Worm (Caenorhabditis elegans) whole organism, dauer: ENCODE data around the gene M05D6.5.

Source experiments
- unc-62 ChIP-seq: sonication (generic microtip); optimal IDR thresholded peaks from 2 replicates; lab custom pipeline; 2017; ENCODE audit warnings: missing biosample characterization, missing genetic modification reagents, missing genetic modification characterization

Gene M05D6.5

DNA sequence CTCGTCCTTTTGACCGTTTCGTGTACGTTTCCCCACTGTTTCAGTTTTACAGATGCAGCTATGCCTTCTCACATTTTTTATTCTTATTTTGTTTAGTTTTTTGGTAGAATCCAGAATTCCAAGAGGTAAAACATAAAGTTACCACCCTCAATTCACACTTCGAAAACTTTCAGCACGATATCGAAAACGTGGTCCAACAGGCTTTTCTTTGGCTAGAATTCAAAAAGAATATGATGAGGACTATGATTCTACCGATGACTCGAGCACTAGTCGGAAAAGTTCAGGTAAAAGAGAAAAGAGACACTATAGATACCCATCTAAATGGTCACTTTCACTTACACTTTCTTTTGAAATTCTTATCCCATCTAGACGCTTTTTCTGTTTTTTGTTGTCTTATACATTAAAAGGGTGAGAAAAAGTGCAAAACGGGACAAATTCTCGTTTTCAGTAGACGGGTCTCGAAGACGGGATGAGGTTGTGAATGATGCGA is 12.3 kb upstream of the M05D6.5 start, which contains the start of gene M05D6.9:
Gene M05D6.9, plus strand, starts transcription at position 51 of the 490 bp plus-strand sequence.
- no peak for TF ChIP-seq unc-62 (GFP tag; lab: Kevin White, UChicago)

ce11 chrII:8488123-8488522 is 6.1 kb upstream of the M05D6.5 start:
- TF ChIP-seq unc-62 (GFP tag; lab: Kevin White, UChicago): no peak

ce11 chrII:8485603-8486002 is 3.6 kb upstream of the M05D6.5 start, which contains the start of gene gbh-2:
Gene gbh-2 (plus strand): TSS chrII:8485879.
- TF ChIP-seq unc-62 (GFP tag; lab: Kevin White, UChicago): no peak

- TF ChIP-seq unc-62 (GFP tag; lab: Kevin White, UChicago): no peak
Observed at ce11 chrII:8484546-8484945, 2.5 kb upstream of the M05D6.5 start.

DNA sequence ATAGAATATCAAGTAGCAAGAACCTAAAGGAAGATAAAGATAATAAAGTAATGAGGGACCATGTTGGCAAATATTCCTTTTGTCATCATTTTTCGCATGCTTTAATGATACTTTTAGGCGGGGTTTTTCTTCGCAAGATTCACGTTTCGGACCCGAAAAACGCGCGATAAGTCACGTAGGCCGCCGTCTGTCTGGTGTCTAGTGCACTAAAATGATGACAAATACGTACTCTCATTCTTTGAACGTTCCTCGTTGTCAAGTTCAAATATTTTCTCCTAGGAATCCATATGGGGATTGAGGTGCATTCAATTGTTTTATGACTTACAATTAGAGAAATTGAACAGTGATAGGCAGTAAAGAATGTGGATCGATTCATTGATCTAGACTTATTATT is 1.8 kb upstream of the M05D6.5 start, which contains the start of gene taap-1:
Gene taap-1, minus strand, starts transcription at position 79 of the 394 bp plus-strand sequence.
- TF ChIP-seq unc-62 (GFP tag; lab: Kevin White, UChicago): no peak

DNA sequence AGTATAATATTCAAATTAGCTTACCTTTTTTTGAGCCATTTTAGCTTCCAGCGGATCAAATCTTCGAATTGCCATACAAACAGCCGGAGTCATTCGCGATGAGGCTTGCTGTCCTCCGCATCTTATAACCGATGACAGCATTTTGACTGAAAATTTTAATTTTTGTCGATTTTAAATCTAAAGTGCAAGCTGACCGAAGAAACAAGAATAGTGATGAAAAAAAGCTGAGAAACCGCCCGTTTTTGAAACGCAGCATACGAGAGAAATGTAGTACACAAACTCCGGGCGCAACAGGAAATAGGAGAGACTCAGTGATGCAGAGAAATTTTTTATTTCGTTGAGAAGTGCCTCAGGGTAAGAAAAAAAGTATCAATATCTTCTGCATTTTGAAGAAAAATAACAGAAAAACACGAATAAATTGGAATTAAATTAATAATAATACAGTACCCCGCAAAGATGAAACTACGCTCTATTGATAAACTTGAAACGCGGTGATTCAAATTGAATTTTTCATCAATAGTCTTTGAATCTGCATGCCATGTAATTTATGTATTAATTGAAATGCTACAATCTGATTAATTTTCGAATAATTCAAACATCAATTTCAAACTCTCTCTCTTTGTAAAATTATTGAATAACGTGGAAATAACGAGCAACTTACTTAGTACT is 1.3 kb upstream of the M05D6.5 start:
- TF ChIP-seq unc-62 (GFP tag; lab: Kevin White, UChicago): no peak

- TF ChIP-seq unc-62 (GFP tag; lab: Kevin White, UChicago): no peak
Observed at ce11 chrII:8481033-8481708, 832 bp downstream of the M05D6.5 start.

DNA sequence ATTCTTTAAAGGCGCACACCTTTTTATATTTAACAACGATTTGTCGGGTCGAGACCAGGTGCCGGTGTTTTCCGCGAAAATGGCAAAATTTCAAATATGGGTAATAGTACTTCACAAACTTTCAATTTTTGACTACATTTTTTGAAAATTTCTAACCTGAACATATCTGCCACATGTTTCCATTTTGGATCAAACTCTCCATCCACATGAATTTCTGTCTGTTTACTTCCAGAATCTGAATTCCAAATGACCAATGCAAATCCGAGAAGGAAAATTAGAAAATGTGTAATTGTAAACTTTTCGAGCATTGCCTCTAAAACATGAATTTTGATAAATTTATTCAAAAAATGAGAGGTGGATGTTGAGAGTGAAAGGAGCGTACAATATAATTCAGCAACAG is 1.8 kb downstream of the M05D6.5 start, which contains the start of gene lact-4:
Gene lact-4, minus strand, starts transcription at position 313 of the 400 bp plus-strand sequence.
- no peak for TF ChIP-seq unc-62 (GFP tag; lab: Kevin White, UChicago)

ce11 chrII:8479337-8479736 is 2.7 kb downstream of the M05D6.5 start:
- TF ChIP-seq unc-62 (GFP tag; lab: Kevin White, UChicago): no peak

DNA sequence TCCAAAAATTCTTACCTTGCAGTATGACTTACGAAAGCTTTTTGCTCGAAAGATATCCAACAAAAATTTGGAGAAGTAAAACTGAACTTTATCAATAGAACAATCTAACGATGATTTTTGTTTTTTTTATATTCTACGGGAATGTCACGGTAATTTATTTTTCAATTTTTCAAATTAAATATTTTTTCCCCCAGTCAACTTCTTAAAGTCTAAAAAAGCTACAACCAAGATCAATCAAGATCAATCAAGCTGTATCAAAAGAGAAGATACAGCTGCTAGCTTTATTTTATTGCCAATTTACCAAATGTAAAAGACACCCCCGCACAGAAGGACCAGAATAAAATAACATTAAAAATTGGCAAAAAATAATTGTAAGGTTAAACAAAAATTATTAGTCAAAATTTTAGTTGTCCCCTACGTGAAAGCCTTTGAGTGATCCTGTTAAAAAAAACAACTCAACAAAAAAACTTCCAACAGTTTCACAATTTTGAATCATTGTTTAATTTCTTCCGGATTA is 6.6 kb downstream of the M05D6.5 start, which contains the start of the genes M05D6.1 and M05D6.3:
Gene M05D6.1, minus strand, starts transcription at position 101 of the 517 bp plus-strand sequence.
Gene M05D6.3, plus strand, starts transcription at position 467 of the 517 bp plus-strand sequence.
- no peak for TF ChIP-seq unc-62 (GFP tag; lab: Kevin White, UChicago)

- TF ChIP-seq unc-62 (GFP tag; lab: Kevin White, UChicago): no peak
Observed at ce11 chrII:8472916-8473315, 9.1 kb downstream of the M05D6.5 start.

DNA sequence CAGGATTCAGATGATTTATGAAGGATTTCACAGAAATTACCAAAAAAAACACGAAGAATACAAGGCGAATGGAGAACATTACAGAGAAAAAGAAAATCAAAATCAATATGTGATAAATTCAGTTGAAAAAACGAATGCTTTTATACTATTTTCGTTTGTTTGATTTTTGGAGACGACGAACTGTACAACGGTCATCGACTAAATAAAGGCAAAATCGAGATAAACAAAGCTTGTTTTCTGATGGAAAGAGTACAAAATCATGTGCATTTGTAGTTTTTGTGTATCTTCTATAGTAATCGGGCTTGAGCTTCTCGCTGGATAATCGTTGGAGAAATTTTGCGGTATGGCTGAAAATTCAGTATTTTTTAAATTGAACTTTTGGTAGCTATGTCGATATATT is 10.9 kb downstream of the M05D6.5 start, which contains the start of gene M05D6.8:
Gene M05D6.8, minus strand, starts transcription at position 101 of the 400 bp plus-strand sequence.
- no peak for TF ChIP-seq unc-62 (GFP tag; lab: Kevin White, UChicago)

- no peak for TF ChIP-seq unc-62 (GFP tag; lab: Kevin White, UChicago)
Observed at ce11 chrII:8467809-8468208, 14.2 kb downstream of the M05D6.5 start, which contains the start of gene M05D6.2. Gene M05D6.2 (plus strand): TSS chrII:8468109.

DNA sequence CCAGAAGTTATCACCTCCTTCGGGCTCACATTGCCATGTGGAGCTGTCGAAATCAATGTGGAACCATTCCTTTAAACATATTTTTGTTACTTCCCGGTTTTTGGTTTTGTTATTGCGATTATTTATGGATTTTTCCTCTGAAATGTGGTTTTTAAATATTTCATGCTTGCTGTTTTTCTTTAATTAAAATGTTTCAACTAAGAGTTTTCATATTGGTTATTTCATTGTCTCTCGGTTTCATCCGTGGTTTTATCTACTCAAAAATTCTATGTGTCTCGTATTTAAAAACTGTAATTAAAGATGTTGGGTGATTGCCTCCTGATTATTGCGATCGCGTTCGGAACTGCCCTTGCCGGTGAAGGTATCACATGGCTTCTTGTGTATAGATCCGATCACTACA is 15.1 kb downstream of the M05D6.5 start, which contains the start of gene F22B5.10:
Gene F22B5.10, plus strand, starts transcription at position 301 of the 400 bp plus-strand sequence.
- no peak for TF ChIP-seq unc-62 (GFP tag; lab: Kevin White, UChicago)

ce11 chrII:8464448-8464898 is 17.5 kb downstream of the M05D6.5 start, which contains the start of gene fars-3:
Gene fars-3 (plus strand): TSS chrII:8464848.
- TF ChIP-seq unc-62 (GFP tag; lab: Kevin White, UChicago): no peak
